Fruit fly (Drosophila melanogaster) whole organism, embryonic: ENCODE data around the gene mRpS31.

Source experiments
- Atf3 ChIP-seq: fragments of 200-800 bp; sonication (Bioruptor generic); optimal IDR thresholded peaks from 3 replicates; lab custom pipeline; 2016; ENCODE audit warnings: missing biosample characterization, missing genetic modification characterization
- Blimp-1 ChIP-seq: fragments of 200-800 bp; sonication (Bioruptor generic); optimal IDR thresholded peaks from 3 replicates; lab custom pipeline; 2018; ENCODE audit warnings: missing biosample characterization, missing genetic modification characterization, mild to moderate bottlenecking, moderate library complexity, missing genetic modification reagents
- CG11093 ChIP-seq: fragments of 200-800 bp; sonication (Bioruptor generic); IDR thresholded peaks from 3 replicates; pipeline ENCODE4 v1.3.6; 2022; ENCODE audit warnings: missing biosample characterization, missing genetic modification characterization
- CG12071 ChIP-seq: fragments of 200-800 bp; sonication (Bioruptor generic); optimal IDR thresholded peaks from 3 replicates; lab custom pipeline; 2018; ENCODE audit warnings: missing biosample characterization, mild to moderate bottlenecking, missing genetic modification characterization
- CG12155 ChIP-seq: fragments of 200-800 bp; sonication (Bioruptor generic); optimal IDR thresholded peaks from 3 replicates; lab custom pipeline; 2016; ENCODE audit warnings: missing biosample characterization, missing genetic modification characterization
- CG14965 ChIP-seq: fragments of 200-800 bp; sonication (Bioruptor generic); optimal IDR thresholded peaks from 2 replicates; lab custom pipeline; 2016; ENCODE audit warnings: missing biosample characterization, missing genetic modification characterization, borderline replicate concordance
- CG15479 ChIP-seq: fragments of 200-800 bp; sonication (Bioruptor generic); optimal IDR thresholded peaks from 3 replicates; lab custom pipeline; 2019; ENCODE audit warnings: missing biosample characterization, mild to moderate bottlenecking, missing genetic modification characterization, moderate library complexity
- CG17359 ChIP-seq: fragments of 200-800 bp; sonication (Bioruptor generic); optimal IDR thresholded peaks from 3 replicates; lab custom pipeline; 2018; ENCODE audit warnings: missing biosample characterization, mild to moderate bottlenecking, missing genetic modification characterization, moderate library complexity
- CG17568 ChIP-seq: fragments of 200-800 bp; sonication (Bioruptor generic); optimal IDR thresholded peaks from 2 replicates; lab custom pipeline; 2018; ENCODE audit warnings: missing biosample characterization, mild to moderate bottlenecking, missing genetic modification characterization, moderate library complexity
- CG17612 ChIP-seq: fragments of 200-800 bp; sonication (Bioruptor generic); IDR thresholded peaks from 2 replicates; pipeline ENCODE4 v1.3.6; 2022; ENCODE audit warnings: missing biosample characterization, missing genetic modification characterization
- CG17802 ChIP-seq: fragments of 200-800 bp; sonication (Bioruptor generic); optimal IDR thresholded peaks from 2 replicates; lab custom pipeline; 2018; ENCODE audit warnings: missing biosample characterization, mild to moderate bottlenecking, missing genetic modification characterization, moderate library complexity
- CG18262 ChIP-seq: fragments of 200-800 bp; optimal IDR thresholded peaks from 3 replicates; lab custom pipeline; 2019; ENCODE audit warnings: missing biosample characterization, mild to moderate bottlenecking, missing genetic modification characterization, moderate library complexity
- CG1832 ChIP-seq: fragments of 200-800 bp; sonication (Bioruptor generic); optimal IDR thresholded peaks from 2 replicates; lab custom pipeline; 2017; ENCODE audit warnings: missing biosample characterization, mild to moderate bottlenecking, missing genetic modification characterization, inconsistent platforms
- CG2889 ChIP-seq: fragments of 200-800 bp; sonication (Bioruptor generic); IDR thresholded peaks from 3 replicates; pipeline ENCODE4 v1.3.6; 2022; ENCODE audit warnings: missing biosample characterization, missing genetic modification characterization
- CG32772 ChIP-seq: fragments of 200-800 bp; sonication (Bioruptor generic); IDR thresholded peaks from 2 replicates; pipeline ENCODE4 v1.3.6; 2022; ENCODE audit warnings: missing biosample characterization, missing genetic modification characterization
- CG3726 ChIP-seq: fragments of 200-800 bp; sonication (Bioruptor generic); IDR thresholded peaks from 3 replicates; pipeline ENCODE4, ENCODE4 v1.3.6; 2022; ENCODE audit warnings: missing biosample characterization, missing genetic modification characterization
- CG3838 ChIP-seq: fragments of 200-800 bp; sonication (Bioruptor generic); optimal IDR thresholded peaks from 3 replicates; lab custom pipeline; 2016; ENCODE audit warnings: missing biosample characterization, missing genetic modification characterization
- CG4282 ChIP-seq: fragments of 200-800 bp; sonication (Bioruptor generic); optimal IDR thresholded peaks from 2 replicates; lab custom pipeline; 2016; ENCODE audit warnings: missing biosample characterization, missing genetic modification characterization
- CG4404 ChIP-seq: fragments of 200-800 bp; sonication (Bioruptor generic); IDR thresholded peaks from 2 replicates; pipeline ENCODE4 v1.3.6; 2022; ENCODE audit warnings: missing biosample characterization, missing genetic modification characterization
- CG8089 ChIP-seq: fragments of 200-800 bp; sonication (Bioruptor generic); optimal IDR thresholded peaks from 3 replicates; lab custom pipeline; 2016; ENCODE audit warnings: missing biosample characterization, missing genetic modification characterization
- Deaf1 ChIP-seq: fragments of 200-800 bp; optimal IDR thresholded peaks from 3 replicates; lab custom pipeline; 2019; ENCODE audit warnings: missing biosample characterization, mild to moderate bottlenecking, missing genetic modification characterization, moderate library complexity
- Dek ChIP-seq: fragments of 200-800 bp; sonication (Bioruptor generic); optimal IDR thresholded peaks from 3 replicates; lab custom pipeline; 2019; ENCODE audit warnings: missing biosample characterization, mild to moderate bottlenecking, missing genetic modification characterization, moderate library complexity
- Doc2 ChIP-seq: fragments of 200-800 bp; sonication (Bioruptor generic); IDR thresholded peaks from 2 replicates; pipeline ENCODE4 v1.3.6; 2022; ENCODE audit warnings: missing biosample characterization, missing genetic modification characterization
- Gsc ChIP-seq: fragments of 200-800 bp; sonication (Bioruptor generic); IDR thresholded peaks from 2 replicates; pipeline ENCODE4 v1.3.6; 2022; ENCODE audit warnings: missing biosample characterization, missing genetic modification characterization
- HmgD ChIP-seq: fragments of 200-800 bp; sonication (Bioruptor generic); optimal IDR thresholded peaks from 3 replicates; lab custom pipeline; 2016; ENCODE audit warnings: missing biosample characterization, missing genetic modification characterization
- Kr ChIP-seq: fragments of 200-800 bp; sonication (Bioruptor generic); optimal IDR thresholded peaks from 2 replicates; lab custom pipeline; 2017; ENCODE audit warnings: missing biosample characterization, mild to moderate bottlenecking, missing genetic modification characterization
- MESR4 ChIP-seq: fragments of 200-800 bp; sonication (Bioruptor generic); optimal IDR thresholded peaks from 2 replicates; lab custom pipeline; 2018; ENCODE audit warnings: missing biosample characterization, mild to moderate bottlenecking, missing genetic modification characterization, moderate library complexity
- Max ChIP-seq: fragments of 200-800 bp; sonication (Bioruptor generic); optimal IDR thresholded peaks from 2 replicates; lab custom pipeline; 2016; ENCODE audit warnings: missing biosample characterization, mild to moderate bottlenecking, missing genetic modification characterization
- NFAT ChIP-seq: fragments of 200-800 bp; sonication (Bioruptor generic); IDR thresholded peaks from 2 replicates; pipeline ENCODE4 v1.3.6; 2022; ENCODE audit warnings: missing biosample characterization, missing genetic modification characterization
- Scr ChIP-seq: fragments of 200-800 bp; sonication (Bioruptor generic); IDR thresholded peaks from 2 replicates; pipeline ENCODE4 v1.3.6; 2022; ENCODE audit warnings: missing biosample characterization, missing genetic modification characterization; ENCODE audit not compliant: partially characterized antibody
- Six4 ChIP-seq: fragments of 200-800 bp; sonication (Bioruptor generic); optimal IDR thresholded peaks from 2 replicates; lab custom pipeline; 2016; ENCODE audit warnings: missing biosample characterization, missing genetic modification characterization
- az2 ChIP-seq: fragments of 200-800 bp; sonication (Bioruptor generic); optimal IDR thresholded peaks from 3 replicates; lab custom pipeline; 2016; ENCODE audit warnings: missing biosample characterization, missing genetic modification characterization
- bigmax ChIP-seq: fragments of 200-800 bp; sonication (Bioruptor generic); optimal IDR thresholded peaks from 2 replicates; lab custom pipeline; 2018; ENCODE audit warnings: missing biosample characterization, mild to moderate bottlenecking, missing genetic modification characterization
- dan ChIP-seq: fragments of 200-800 bp; sonication (Bioruptor generic); IDR thresholded peaks from 2 replicates; pipeline ENCODE4 v1.3.6; 2022; ENCODE audit warnings: missing biosample characterization, missing genetic modification characterization
- fd3F ChIP-seq: fragments of 200-800 bp; sonication (Bioruptor generic); optimal IDR thresholded peaks from 2 replicates; lab custom pipeline; 2018; ENCODE audit warnings: missing biosample characterization, mild to moderate bottlenecking, missing genetic modification characterization, moderate library complexity
- fd96Cb ChIP-seq: fragments of 200-800 bp; sonication (Bioruptor generic); optimal IDR thresholded peaks from 2 replicates; lab custom pipeline; 2018; ENCODE audit warnings: missing biosample characterization, mild to moderate bottlenecking, missing genetic modification characterization, moderate library complexity
- lab ChIP-seq: fragments of 200-800 bp; sonication (Bioruptor generic); optimal IDR thresholded peaks from 3 replicates; lab custom pipeline; 2017; ENCODE audit warnings: missing biosample characterization, missing genetic modification characterization, mild to moderate bottlenecking, moderate library complexity, missing genetic modification reagents
- ranshi ChIP-seq: fragments of 200-800 bp; sonication (Bioruptor generic); IDR thresholded peaks from 2 replicates; pipeline ENCODE4 v1.3.6; 2022; ENCODE audit warnings: missing biosample characterization, missing genetic modification characterization
- row ChIP-seq: fragments of 200-800 bp; sonication (Bioruptor generic); IDR thresholded peaks from 3 replicates; pipeline ENCODE4 v1.3.6; 2022; ENCODE audit warnings: missing biosample characterization, missing genetic modification characterization
- scrt ChIP-seq: fragments of 200-800 bp; sonication (Bioruptor generic); optimal IDR thresholded peaks from 2 replicates; lab custom pipeline; 2018; ENCODE audit warnings: missing biosample characterization, mild to moderate bottlenecking, missing genetic modification characterization, moderate library complexity
- sd ChIP-seq: fragments of 200-800 bp; sonication (Bioruptor generic); optimal IDR thresholded peaks from 3 replicates; lab custom pipeline; 2018; ENCODE audit warnings: missing biosample characterization, mild to moderate bottlenecking, missing genetic modification characterization, moderate library complexity
- slbo ChIP-seq: fragments of 200-800 bp; sonication (Bioruptor generic); IDR thresholded peaks from 2 replicates; pipeline ENCODE4 v1.3.6; 2022; ENCODE audit warnings: missing biosample characterization, missing genetic modification characterization
- sob ChIP-seq: fragments of 200-800 bp; sonication (Bioruptor generic); IDR thresholded peaks from 2 replicates; pipeline ENCODE4 v1.3.6; 2022; ENCODE audit warnings: missing biosample characterization, missing genetic modification characterization
- tio ChIP-seq: fragments of 200-800 bp; sonication (Bioruptor generic); optimal IDR thresholded peaks from 2 replicates; lab custom pipeline; 2017; ENCODE audit warnings: missing biosample characterization, missing genetic modification characterization, inconsistent platforms
- tll ChIP-seq, 2 experiments: fragments of 200-800 bp in 1 of 2; fragments of >200 bp in 1 of 2; sonication (Bioruptor generic) in 1 of 2; optimal IDR thresholded peaks; 2 replicates each; lab custom pipeline; 2017 to 2019; ENCODE audit warnings: missing biosample characterization in 2 of 2, missing genetic modification characterization in 2 of 2, mild to moderate bottlenecking in 1 of 2, moderate library complexity in 1 of 2
- tup ChIP-seq: fragments of 200-800 bp; sonication (Bioruptor generic); optimal IDR thresholded peaks from 2 replicates; lab custom pipeline; 2016; ENCODE audit warnings: missing biosample characterization, mild to moderate bottlenecking, missing genetic modification characterization, moderate library complexity
- tx ChIP-seq: fragments of 200-800 bp; sonication (Bioruptor generic); optimal IDR thresholded peaks from 2 replicates; lab custom pipeline; 2016; ENCODE audit warnings: missing biosample characterization, missing genetic modification characterization
- vnd ChIP-seq: fragments of 200-800 bp; sonication (Bioruptor generic); IDR thresholded peaks from 3 replicates; pipeline ENCODE4 v1.3.6; 2022; ENCODE audit warnings: missing biosample characterization, missing genetic modification characterization; ENCODE audit not compliant: partially characterized antibody
- zen2 ChIP-seq: fragments of 200-800 bp; sonication (Bioruptor generic); IDR thresholded peaks from 3 replicates; pipeline ENCODE4 v1.3.6; 2022; ENCODE audit warnings: missing biosample characterization, missing genetic modification characterization; ENCODE audit not compliant: partially characterized antibody

The mRpS31 gene

DNA sequence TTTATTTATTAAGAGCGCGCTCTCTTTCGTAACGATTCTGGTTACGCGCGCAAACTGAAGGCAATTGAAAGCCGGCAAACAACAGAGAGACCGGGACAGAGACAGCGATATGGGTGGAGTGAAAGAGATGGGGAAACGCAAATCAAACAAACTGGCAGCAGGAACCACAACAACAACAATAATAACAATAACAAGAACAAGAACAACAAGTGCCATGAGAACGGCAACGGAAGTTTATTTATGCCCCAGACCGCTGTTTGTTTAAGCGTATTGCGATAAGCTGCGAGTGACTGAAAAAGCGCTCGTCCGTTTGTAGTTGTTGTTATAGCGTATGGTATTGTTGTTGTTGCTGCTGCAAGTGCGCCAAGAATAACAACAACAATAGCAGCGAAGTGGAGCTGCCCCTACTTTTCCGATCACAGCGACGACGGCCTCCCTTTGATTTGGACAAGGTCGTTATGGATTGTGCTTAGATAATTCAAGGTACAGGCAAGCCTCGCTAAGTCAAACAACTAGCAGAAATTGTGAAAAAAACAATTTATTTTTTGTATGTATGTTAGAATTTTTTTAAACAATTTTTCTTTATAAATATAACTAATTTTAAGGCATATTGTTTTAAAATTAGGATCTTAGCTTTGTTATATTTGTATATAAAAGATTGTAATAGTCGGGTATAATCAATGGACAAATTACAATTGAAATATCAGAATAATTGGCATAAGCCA is 21.2 kb downstream of the mRpS31 start (continued):
- TF ChIP-seq CG17612 (no peak), slbo (GFP tag; lab: Robert Waterston, UW) (0 out of 2 replicates have a peak, but pooled peaks have one; percentile 33), tx (no peak), zen2 (GFP tag; lab: Robert Waterston, UW) (no peak), Dek (tag; lab: Kevin White, UChicago) (no peak), CG12071 (GFP tag; lab: Kevin White, UChicago) (peak; percentile 59), CG12155 (GFP tag; lab: Kevin White, UChicago) (no peak), CG1832 (GFP tag; lab: Kevin White, UChicago) (peak; percentile 54), Doc2 (GFP tag; lab: Robert Waterston, UW) (no peak), CG3726 (GFP tag; lab: Robert Waterston, UW) (no peak), CG17359 (peak; percentile 65), fd96Cb (tag; lab: Kevin White, UChicago) (peak; percentile 4), CG4282 (GFP tag; lab: Kevin White, UChicago) (peak; percentile 39), Gsc (GFP tag; lab: Robert Waterston, UW) (no peak), scrt (GFP tag; lab: Kevin White, UChicago) (peak; percentile 36), Six4 (GFP tag; lab: Kevin White, UChicago) (peak; percentile 34), CG8089 (GFP tag; lab: Kevin White, UChicago) (peak; percentile 54), sd (tag; lab: Kevin White, UChicago) (peak; percentile 41), NFAT (GFP tag; lab: Robert Waterston, UW) (0 out of 2 replicates have a peak, but pooled peaks have one; percentile 14), row (peak; percentile 65), ranshi (GFP tag; lab: Robert Waterston, UW) (peak; percentile 35; the same call in 1 of the 2 replicates), CG2889 (GFP tag; lab: Robert Waterston, UW) (no peak), sob (GFP tag; lab: Robert Waterston, UW) (peak; percentile 80), vnd (GFP tag; lab: Robert Waterston, UW) (no peak), fd3F (GFP tag; lab: Kevin White, UChicago) (peak; percentile 25), Deaf1 (peak; percentile 41), tio (no peak), Kr (GFP tag; lab: Kevin White, UChicago) (peak; percentile 58), CG15479 (GFP tag; lab: Kevin White, UChicago) (no peak), Max (GFP tag; lab: Kevin White, UChicago) (no peak), CG4404 (GFP tag; lab: Robert Waterston, UW) (peak; percentile 20; the same call in 1 of the 2 replicates), CG14965 (no peak), CG32772 (GFP tag; lab: Robert Waterston, UW) (no peak), tll (GFP tag; optimal IDR thresholded peaks at IDR 0.05; lab: Kevin White, UChicago) (no peak), CG18262 (tag; lab: Kevin White, UChicago) (peak; percentile 40), az2 (GFP tag; lab: Kevin White, UChicago) (peak; percentile 27), tup (GFP tag; lab: Kevin White, UChicago) (peak; percentile 20), bigmax (GFP tag; lab: Kevin White, UChicago) (peak; percentile 34), CG17568 (GFP tag; lab: Kevin White, UChicago) (peak; percentile 77), lab (peak; percentile 78), Atf3 (peak; percentile 35), HmgD (GFP tag; lab: Kevin White, UChicago) (peak; percentile 38), dan (GFP tag; lab: Robert Waterston, UW) (no peak), CG3838 (GFP tag; lab: Kevin White, UChicago) (peak; percentile 23), Blimp-1 (GFP tag; lab: Kevin White, UChicago) (peak; percentile 61), MESR4 (no peak), CG11093 (GFP tag; lab: Robert Waterston, UW) (peak; percentile 37; the same call in 1 of the 3 replicates), CG17802 (tag; lab: Kevin White, UChicago) (no peak), Scr (GFP tag; lab: Robert Waterston, UW) (no peak)
